Worm (Caenorhabditis elegans) whole organism, L1 larva: ENCODE results near the gene clec-194.

Experiments
- egl-27 ChIP-seq, 2 experiments: fragments of 150-350 bp in 1 of 2; sonication (generic microtip); optimal IDR thresholded peaks; 3 replicates each; lab custom pipeline; 2017 to 2018; ENCODE audit warnings: missing biosample characterization in 2 of 2, missing genetic modification characterization in 2 of 2, missing genetic modification reagents in 2 of 2
- elt-2 ChIP-seq: sonication (generic microtip); optimal IDR thresholded peaks from 2 replicates; lab custom pipeline; 2016; ENCODE audit warnings: missing genetic modification characterization, mild to moderate bottlenecking, inconsistent platforms, missing compliant biosample characterization, missing genetic modification reagents
- lin-39 ChIP-seq: fragments of 150-350 bp; optimal IDR thresholded peaks from 2 replicates; lab custom pipeline; 2014; ENCODE audit warnings: missing biosample characterization, missing genetic modification reagents, missing genetic modification characterization
- nhr-11 ChIP-seq: fragments of 150-350 bp; optimal IDR thresholded peaks from 2 replicates; lab custom pipeline; 2014; ENCODE audit warnings: missing biosample characterization, missing genetic modification characterization
- nhr-76 ChIP-seq: sonication (generic microtip); optimal IDR thresholded peaks from 2 replicates; lab custom pipeline; 2017; ENCODE audit warnings: missing biosample characterization, missing genetic modification characterization
- nhr-77 ChIP-seq: fragments of 150-350 bp; optimal IDR thresholded peaks from 2 replicates; lab custom pipeline; 2014; ENCODE audit warnings: missing biosample characterization, missing genetic modification characterization
- sup-37 ChIP-seq: fragments of 200-800 bp; sonication (Bioruptor generic); optimal IDR thresholded peaks from 2 replicates; lab custom pipeline; 2018; ENCODE audit warnings: mild to moderate bottlenecking, missing genetic modification characterization, missing compliant biosample characterization

ce11 chrIV:16831366-16831765 lies at the start of gene clec-194:
- TF ChIP-seq nhr-76 (tag; lab: Kevin White, UChicago) (no peak), lin-39 (tag; lab: Kevin White, UChicago) (no peak), egl-27 (tag; optimal IDR thresholded peaks at IDR 0.05; lab: Kevin White, UChicago) (no peak), nhr-77 (tag; lab: Kevin White, UChicago) (no peak), nhr-11 (tag; lab: Kevin White, UChicago) (no peak), sup-37 (no peak), elt-2 (tag; lab: Kevin White, UChicago) (no peak)
